Fruit fly (Drosophila melanogaster): ENCODE measurements around the gene CG14391.

The CG14391 gene

dm6 chr3R:12681275-12681674, 13.4 kb downstream of the CG14391 start, which contains the start of gene Cyp313a4:
TSS of gene Cyp313a4 (minus strand) at chr3R:12681375.
- no peak for TF ChIP-seq noc (tag; optimal IDR thresholded peaks at IDR 0.05)

- TF ChIP-seq noc (tag; optimal IDR thresholded peaks at IDR 0.05), result no peak
Observed at dm6 chr3R:12678850-12679249, 15.8 kb downstream of the CG14391 start, which contains the start of gene mbo. TSS of gene mbo (minus strand) at chr3R:12679052.

dm6 chr3R:12676160-12676559, 18.5 kb downstream of the CG14391 start, which contains the start of gene CG43630:
TSS of gene CG43630 (minus strand) at chr3R:12676260.
- TF ChIP-seq noc (tag; optimal IDR thresholded peaks at IDR 0.05), result no peak

- peak; percentile 88 for TF ChIP-seq noc (tag; optimal IDR thresholded peaks at IDR 0.05)
Observed at dm6 chr3R:12674041-12674623, 20.5 kb downstream of the CG14391 start, which contains the start of gene Gnmt. TSS of gene Gnmt (plus strand) at chr3R:12674608.

- TF ChIP-seq noc (tag; optimal IDR thresholded peaks at IDR 0.05), result no peak
Observed at dm6 chr3R:12666206-12666834, 28.3 kb downstream of the CG14391 start.

DNA sequence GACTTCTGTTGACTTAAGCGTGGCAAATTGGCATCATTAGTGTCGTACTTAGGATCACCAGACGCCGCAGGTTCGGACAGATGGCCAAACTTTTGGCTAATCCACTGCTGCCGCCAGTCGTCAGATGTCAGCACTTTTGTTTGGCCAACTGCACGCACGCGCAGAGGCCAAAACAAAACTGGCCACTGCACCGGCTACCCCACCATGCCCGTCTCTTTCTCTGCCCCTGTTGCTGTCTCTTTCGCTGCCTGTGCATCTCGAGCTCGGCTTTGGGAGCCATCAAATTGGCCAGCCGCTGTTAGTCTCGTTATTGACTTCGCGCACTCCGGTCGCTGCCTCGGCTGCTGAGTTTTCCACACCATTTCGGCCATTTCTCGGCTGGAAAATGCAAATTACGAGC, 32.1 kb downstream of the CG14391 start, which contains the start of gene CG14395:
CG14395 (plus strand) TSS at position 301 of the 400 bp plus-strand sequence.
- no peak for TF ChIP-seq noc (tag; optimal IDR thresholded peaks at IDR 0.05)

- TF ChIP-seq noc (tag; optimal IDR thresholded peaks at IDR 0.05), result peak; percentile 9
Observed at dm6 chr3R:12656946-12657566, 37.6 kb downstream of the CG14391 start.

- no peak for TF ChIP-seq noc (tag; optimal IDR thresholded peaks at IDR 0.05)
Observed at dm6 chr3R:12654253-12654623, 40.4 kb downstream of the CG14391 start, which contains the start of gene CG6225. TSS of gene CG6225 (plus strand) at chr3R:12654577.

- peak; percentile 67 for TF ChIP-seq noc (tag; optimal IDR thresholded peaks at IDR 0.05)
Observed at dm6 chr3R:12653511-12654252, 41.0 kb downstream of the CG14391 start.

dm6 chr3R:12652736-12653135, 41.9 kb downstream of the CG14391 start:
- no peak for TF ChIP-seq noc (tag; optimal IDR thresholded peaks at IDR 0.05)

- TF ChIP-seq noc (tag; optimal IDR thresholded peaks at IDR 0.05), result no peak
Observed at dm6 chr3R:12650537-12650936, 44.1 kb downstream of the CG14391 start.

DNA sequence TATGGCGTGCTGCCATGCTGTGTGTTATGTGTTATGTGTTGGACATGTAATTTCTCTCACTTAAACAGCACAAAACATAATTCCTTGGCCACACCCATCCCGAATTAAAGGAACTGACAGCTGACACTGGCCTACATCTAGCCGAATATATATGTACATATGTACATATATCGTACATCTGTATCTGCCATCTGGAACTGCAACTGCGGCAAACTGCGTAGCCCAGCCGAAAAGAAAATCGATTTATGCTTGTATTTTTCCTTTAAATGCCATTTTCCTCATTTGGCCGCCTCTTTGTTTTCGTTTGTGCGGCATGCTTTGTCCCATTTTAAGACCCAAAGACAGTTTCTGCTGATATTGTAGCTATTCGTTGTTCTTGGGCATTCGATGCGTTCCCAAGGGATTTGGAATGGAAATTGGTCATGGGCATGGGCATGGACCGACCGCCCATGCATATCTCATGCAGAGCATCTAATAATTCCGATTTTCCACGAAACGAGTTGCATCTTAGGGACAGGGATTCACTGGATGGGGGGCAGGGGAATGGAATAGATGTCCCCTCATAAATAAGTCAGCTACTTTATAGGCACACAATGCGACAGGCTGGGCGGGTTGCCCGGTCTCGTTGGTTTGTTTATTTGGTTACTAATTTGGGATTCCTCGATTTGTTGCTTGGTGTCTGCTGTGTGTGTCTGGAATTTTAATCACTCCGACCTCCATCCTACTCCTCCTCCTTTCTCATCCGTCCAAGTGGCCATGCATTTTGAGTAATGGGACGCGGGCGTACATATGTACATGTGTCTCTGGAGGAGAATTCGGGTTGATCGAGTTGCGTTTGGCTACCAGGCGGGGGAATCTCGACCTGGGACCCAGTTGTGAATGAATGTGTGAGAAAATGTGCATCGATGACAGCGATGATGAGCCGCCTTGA, 45.3 kb downstream of the CG14391 start:
- no peak for TF ChIP-seq noc (tag; optimal IDR thresholded peaks at IDR 0.05)

- TF ChIP-seq noc (tag; optimal IDR thresholded peaks at IDR 0.05), result no peak
Observed at dm6 chr3R:12647954-12648353, 46.7 kb downstream of the CG14391 start, which contains the start of gene Dtg. TSS of gene Dtg (plus strand) at chr3R:12648058.

- TF ChIP-seq noc (tag; optimal IDR thresholded peaks at IDR 0.05), result no peak
Observed at dm6 chr3R:12647348-12647747, 47.3 kb downstream of the CG14391 start.

DNA sequence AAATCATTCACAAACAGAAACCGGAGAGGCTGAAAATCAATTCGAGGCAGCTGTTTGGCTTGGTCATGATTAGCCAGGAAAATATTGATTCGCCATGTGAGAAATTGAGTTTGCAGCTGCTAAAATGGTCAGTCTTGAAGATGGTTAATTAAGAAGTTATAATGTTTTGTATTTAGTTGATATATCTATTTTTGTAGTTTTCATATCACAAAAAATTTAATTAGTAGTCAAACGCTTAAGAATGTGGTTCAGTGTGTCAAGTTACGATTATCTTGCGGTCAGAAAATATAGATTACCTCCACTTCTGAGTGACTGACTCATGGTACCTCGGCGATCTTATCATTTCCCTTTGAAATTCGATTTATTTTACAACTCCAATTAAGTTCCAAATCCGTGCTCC, 47.7 kb downstream of the CG14391 start:
- TF ChIP-seq noc (tag; optimal IDR thresholded peaks at IDR 0.05), result no peak

All from whole organism, larva.